Worm (Caenorhabditis elegans) whole organism, L1 larva: Measurements from ENCODE around the gene rpl-21.

Experiments
- C34B4.2 ChIP-seq: sonication (generic microtip); optimal IDR thresholded peaks from 2 replicates; lab custom pipeline; 2017; ENCODE audit warnings: mild to moderate bottlenecking, missing genetic modification characterization, missing compliant biosample characterization
- F16B12.6 ChIP-seq: fragments of 150-350 bp; optimal IDR thresholded peaks from 2 replicates; lab custom pipeline; 2014; ENCODE audit warnings: missing biosample characterization, missing genetic modification characterization
- aha-1 ChIP-seq: fragments of 150-350 bp; optimal IDR thresholded peaks from 2 replicates; lab custom pipeline; 2014; ENCODE audit warnings: missing biosample characterization, missing genetic modification characterization
- aly-2 ChIP-seq: fragments of 150-350 bp; optimal IDR thresholded peaks from 2 replicates; lab custom pipeline; 2014; ENCODE audit warnings: missing biosample characterization, missing genetic modification characterization
- ama-1 ChIP-seq: fragments of 150-350 bp; optimal IDR thresholded peaks from 2 replicates; lab custom pipeline; 2014
- ceh-63 ChIP-seq: fragments of 200-800 bp; sonication (Bioruptor generic); optimal IDR thresholded peaks from 2 replicates; lab custom pipeline; 2018; ENCODE audit warnings: mild to moderate bottlenecking, missing genetic modification characterization, missing compliant biosample characterization
- ceh-90 ChIP-seq: sonication (generic microtip); optimal IDR thresholded peaks from 2 replicates; lab custom pipeline; 2016; ENCODE audit warnings: missing genetic modification characterization, missing compliant biosample characterization
- efl-3 ChIP-seq: fragments of 200-800 bp; sonication (Bioruptor generic); optimal IDR thresholded peaks from 2 replicates; lab custom pipeline; 2018; ENCODE audit warnings: mild to moderate bottlenecking, missing genetic modification characterization, missing compliant biosample characterization
- egl-13 ChIP-seq: sonication (generic microtip); optimal IDR thresholded peaks from 2 replicates; lab custom pipeline; 2016; ENCODE audit warnings: missing genotype, missing genetic modification reagents, missing genetic modification characterization, missing compliant biosample characterization
- egl-27 ChIP-seq, 2 experiments: fragments of 150-350 bp in 1 of 2; sonication (generic microtip); optimal IDR thresholded peaks; 3 replicates each; lab custom pipeline; 2017 to 2018; ENCODE audit warnings: missing biosample characterization in 2 of 2, missing genetic modification characterization in 2 of 2, missing genetic modification reagents in 2 of 2
- elt-3 ChIP-seq, 6 experiments: fragments of 150-350 bp in 1 of 6; sonication (generic microtip); optimal IDR thresholded peaks; 2 replicates each; lab custom pipeline; 2017 to 2018; ENCODE audit warnings: missing biosample characterization in 6 of 6, missing genetic modification characterization in 6 of 6, inconsistent platforms in 1 of 6
- fkh-10 ChIP-seq: sonication (generic microtip); optimal IDR thresholded peaks from 2 replicates; lab custom pipeline; 2017; ENCODE audit warnings: missing biosample characterization, missing genetic modification reagents, missing genetic modification characterization
- fkh-8 ChIP-seq: sonication (generic microtip); optimal IDR thresholded peaks from 2 replicates; lab custom pipeline; 2016; ENCODE audit warnings: mild to moderate bottlenecking, missing genetic modification characterization, missing compliant biosample characterization
- fos-1 ChIP-seq: fragments of 150-350 bp; optimal IDR thresholded peaks from 2 replicates; lab custom pipeline; 2014; ENCODE audit warnings: missing biosample characterization, missing genetic modification characterization
- hlh-17 ChIP-seq: fragments of 200-800 bp; sonication (Bioruptor generic); optimal IDR thresholded peaks from 2 replicates; lab custom pipeline; 2018; ENCODE audit warnings: missing genetic modification characterization, mild to moderate bottlenecking, missing compliant biosample characterization, moderate library complexity, borderline replicate concordance
- hlh-4 ChIP-seq: sonication (generic microtip); optimal IDR thresholded peaks from 2 replicates; lab custom pipeline; 2016; ENCODE audit warnings: mild to moderate bottlenecking, missing genetic modification characterization, missing compliant biosample characterization
- isw-1 ChIP-seq: fragments of 200-800 bp; sonication (Bioruptor generic); IDR thresholded peaks from 2 replicates; pipeline ENCODE4 v1.3.6; 2022; ENCODE audit warnings: missing genetic modification characterization, missing compliant biosample characterization
- lin-13 ChIP-seq: fragments of 150-350 bp; optimal IDR thresholded peaks from 2 replicates; lab custom pipeline; 2014; ENCODE audit warnings: missing biosample characterization, missing genetic modification reagents, missing genetic modification characterization
- lin-35 ChIP-seq, 2 experiments: fragments of 150-350 bp; optimal IDR thresholded peaks; 2 replicates each; lab custom pipeline; 2014; ENCODE audit warnings: missing biosample characterization in 2 of 2, missing genetic modification characterization in 2 of 2, missing genetic modification reagents in 2 of 2
- lin-39 ChIP-seq: fragments of 150-350 bp; optimal IDR thresholded peaks from 2 replicates; lab custom pipeline; 2014; ENCODE audit warnings: missing biosample characterization, missing genetic modification reagents, missing genetic modification characterization
- lsy-2 ChIP-seq, 2 experiments: fragments of 150-350 bp; optimal IDR thresholded peaks; 2 replicates each; lab custom pipeline; 2014; ENCODE audit warnings: missing biosample characterization in 2 of 2, missing genetic modification characterization in 2 of 2
- mdl-1 ChIP-seq, 2 experiments: fragments of 150-350 bp; optimal IDR thresholded peaks; 2 replicates each; lab custom pipeline; 2014 to 2017; ENCODE audit warnings: missing biosample characterization in 2 of 2, missing genetic modification characterization in 2 of 2, inconsistent platforms in 1 of 2
- mef-2 ChIP-seq: fragments of 150-350 bp; optimal IDR thresholded peaks from 2 replicates; lab custom pipeline; 2014; ENCODE audit warnings: missing biosample characterization, missing genetic modification characterization
- nhr-19 ChIP-seq: fragments of 200-800 bp; sonication (Bioruptor generic); conservative IDR thresholded peaks from 2 replicates; pipeline ENCODE4 v1.3.6; 2022; ENCODE audit warnings: missing genetic modification characterization, missing compliant biosample characterization
- nhr-20 ChIP-seq: sonication (generic microtip); optimal IDR thresholded peaks from 2 replicates; lab custom pipeline; 2016; ENCODE audit warnings: mild to moderate bottlenecking, missing genetic modification characterization, missing compliant biosample characterization
- nhr-237 ChIP-seq: fragments of 150-350 bp; optimal IDR thresholded peaks from 2 replicates; lab custom pipeline; 2014; ENCODE audit warnings: missing biosample characterization, missing genetic modification characterization
- nhr-77 ChIP-seq: fragments of 150-350 bp; optimal IDR thresholded peaks from 2 replicates; lab custom pipeline; 2014; ENCODE audit warnings: missing biosample characterization, missing genetic modification characterization
- nhr-85 ChIP-seq: sonication (generic microtip); peaks from one replicate; lab custom pipeline; 2016; ENCODE audit warnings: missing genetic modification characterization, inconsistent platforms, missing compliant biosample characterization
- nhr-90 ChIP-seq: sonication (generic microtip); optimal IDR thresholded peaks from 2 replicates; lab custom pipeline; 2016; ENCODE audit warnings: mild to moderate bottlenecking, missing genetic modification characterization, missing compliant biosample characterization; ENCODE audit not compliant: poor library complexity
- pag-3 ChIP-seq: sonication (generic microtip); optimal IDR thresholded peaks from 2 replicates; lab custom pipeline; 2017; ENCODE audit warnings: missing genetic modification characterization, mild to moderate bottlenecking, missing compliant biosample characterization, antibody characterized with exemption, borderline replicate concordance; ENCODE audit not compliant: insufficient read depth
- pax-3 ChIP-seq: fragments of 200-800 bp; sonication (Bioruptor generic); optimal IDR thresholded peaks from 2 replicates; lab custom pipeline; 2018; ENCODE audit warnings: mild to moderate bottlenecking, missing genetic modification characterization, moderate library complexity, missing compliant biosample characterization
- pqm-1 ChIP-seq: sonication (generic microtip); optimal IDR thresholded peaks from 3 replicates; lab custom pipeline; 2017; ENCODE audit warnings: missing biosample characterization, missing genetic modification characterization
- rnt-1 ChIP-seq: sonication (generic microtip); optimal IDR thresholded peaks from 2 replicates; lab custom pipeline; 2016; ENCODE audit warnings: mild to moderate bottlenecking, missing genetic modification characterization, moderate library complexity, missing compliant biosample characterization
- sup-37 ChIP-seq: fragments of 200-800 bp; sonication (Bioruptor generic); optimal IDR thresholded peaks from 2 replicates; lab custom pipeline; 2018; ENCODE audit warnings: mild to moderate bottlenecking, missing genetic modification characterization, missing compliant biosample characterization
- swsn-7 ChIP-seq: sonication (generic microtip); optimal IDR thresholded peaks from 2 replicates; lab custom pipeline; 2016; ENCODE audit warnings: missing genetic modification characterization, missing compliant biosample characterization
- tbx-2 ChIP-seq: sonication (generic microtip); optimal IDR thresholded peaks from 2 replicates; lab custom pipeline; 2016; ENCODE audit warnings: missing genetic modification characterization, missing compliant biosample characterization
- unc-30 ChIP-seq: sonication (generic microtip); optimal IDR thresholded peaks from 2 replicates; lab custom pipeline; 2017; ENCODE audit warnings: missing biosample characterization, missing genetic modification characterization
- unc-86 ChIP-seq: sonication (generic microtip); optimal IDR thresholded peaks from 2 replicates; lab custom pipeline; 2016; ENCODE audit warnings: missing genetic modification characterization, missing compliant biosample characterization
- unc-98 ChIP-seq: fragments of 200-800 bp; sonication (Bioruptor generic); IDR thresholded peaks from 2 replicates; pipeline ENCODE4 v1.3.6; 2022; ENCODE audit warnings: missing genetic modification characterization, missing compliant biosample characterization
- vab-15 ChIP-seq: sonication (generic microtip); optimal IDR thresholded peaks from 2 replicates; lab custom pipeline; 2017; ENCODE audit warnings: missing genotype, mild to moderate bottlenecking, missing genetic modification characterization, missing compliant biosample characterization
- zip-4 ChIP-seq: fragments of 200-800 bp; sonication (Bioruptor generic); optimal IDR thresholded peaks from 2 replicates; lab custom pipeline; 2018; ENCODE audit warnings: mild to moderate bottlenecking, missing genetic modification characterization, moderate library complexity, missing compliant biosample characterization
- ztf-11 ChIP-seq, 2 experiments: sonication (generic microtip); optimal IDR thresholded peaks; 2 replicates each; lab custom pipeline; 2016 to 2017; ENCODE audit warnings: missing genetic modification characterization in 2 of 2, missing biosample characterization in 1 of 2, missing compliant biosample characterization in 1 of 2
- ztf-4 ChIP-seq: fragments of 150-350 bp; optimal IDR thresholded peaks from 2 replicates; lab custom pipeline; 2014; ENCODE audit warnings: missing biosample characterization, missing genetic modification characterization

The rpl-21 gene

DNA sequence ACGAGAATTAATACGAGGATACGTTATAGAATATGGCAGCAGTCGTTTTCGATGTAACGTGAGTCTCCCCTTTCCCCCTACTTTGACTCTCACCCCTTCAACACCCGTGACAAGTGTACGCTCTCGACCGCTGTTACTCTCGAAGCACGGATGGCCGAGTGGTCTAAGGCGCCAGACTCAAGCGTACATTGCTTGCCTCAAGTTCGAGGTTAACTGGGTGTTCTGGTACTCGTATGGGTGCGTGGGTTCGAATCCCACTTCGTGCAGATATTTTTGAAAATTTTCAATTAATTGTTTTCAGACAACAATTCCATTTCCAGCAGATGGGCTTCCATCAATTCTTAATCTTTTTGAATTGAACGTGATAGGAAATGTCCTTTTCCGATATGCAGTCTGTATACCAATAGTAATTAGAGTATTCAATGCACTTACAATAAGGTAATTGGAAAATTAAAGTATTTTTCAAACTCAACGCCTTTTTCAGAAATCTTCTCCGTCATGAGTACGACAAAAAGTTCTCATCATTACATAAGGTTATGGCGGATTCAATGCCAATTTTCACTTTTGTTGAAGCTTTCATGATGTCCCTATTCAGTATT is 20.5 kb downstream of the rpl-21 start (continued):
- no peak for TF ChIP-seq nhr-237 (tag; lab: Kevin White, UChicago)
- peak; percentile 78 for TF ChIP-seq nhr-85 (tag; lab: Kevin White, UChicago)
- TF ChIP-seq pax-3 (tag; lab: Kevin White, UChicago): peak; percentile 55
- no peak for TF ChIP-seq pqm-1 (tag; lab: Kevin White, UChicago)
- peak; percentile 67 for TF ChIP-seq tbx-2
- TF ChIP-seq hlh-4 (tag; lab: Kevin White, UChicago): no peak
- TF ChIP-seq lsy-2 (tag; optimal IDR thresholded peaks at IDR 0.05; lab: Kevin White, UChicago): peak; percentile 70 to 89
- TF ChIP-seq vab-15 (tag; lab: Kevin White, UChicago): peak; percentile 55
- no peak for TF ChIP-seq unc-30 (tag; lab: Kevin White, UChicago)
- peak; percentile 60 for TF ChIP-seq fkh-10
- TF ChIP-seq nhr-77 (tag; lab: Kevin White, UChicago): peak; percentile 58
- TF ChIP-seq unc-86: peak; percentile 61
- TF ChIP-seq egl-27 (tag; optimal IDR thresholded peaks at IDR 0.05; lab: Kevin White, UChicago): peak in 1 of 2 experiments; percentile 9
- no peak for TF ChIP-seq pag-3 (tag; lab: Kevin White, UChicago)
- TF ChIP-seq mef-2 (tag; lab: Kevin White, UChicago): no peak
- no peak for TF ChIP-seq C34B4.2 (tag; lab: Kevin White, UChicago)
- peak; percentile 74 for TF ChIP-seq nhr-19 (GFP tag; lab: Robert Waterston, UW)
- peak; percentile 29; the same call in 1 of the 2 replicates for TF ChIP-seq isw-1 (GFP tag; lab: Robert Waterston, UW)
- peak; percentile 68 for TF ChIP-seq nhr-90 (tag; lab: Kevin White, UChicago)
- TF ChIP-seq ama-1 (lab: Kevin White, UChicago): no peak
- TF ChIP-seq sup-37 (GFP tag; lab: Kevin White, UChicago): peak; percentile 31
- peak in 2 of 6 experiments; percentile 22 to 24 for TF ChIP-seq elt-3 (tag; optimal IDR thresholded peaks at IDR 0.05; lab: Kevin White, UChicago)
- no peak for TF ChIP-seq ceh-63 (GFP tag; lab: Kevin White, UChicago)
- no peak for TF ChIP-seq efl-3 (GFP tag; lab: Kevin White, UChicago)
- peak; percentile 63 for TF ChIP-seq aly-2 (tag; lab: Kevin White, UChicago)
- peak; percentile 37 for TF ChIP-seq fos-1 (tag; lab: Kevin White, UChicago)
- peak in 1 of 2 experiments; percentile 80 for TF ChIP-seq mdl-1 (tag; optimal IDR thresholded peaks at IDR 0.05; lab: Kevin White, UChicago)
- peak; percentile 78 for TF ChIP-seq nhr-20 (tag; lab: Kevin White, UChicago)
- TF ChIP-seq unc-98 (GFP tag; lab: Robert Waterston, UW): no peak
- no peak for TF ChIP-seq lin-39 (tag; lab: Kevin White, UChicago)
- TF ChIP-seq fkh-8 (tag; lab: Kevin White, UChicago): peak; percentile 80
- TF ChIP-seq ztf-4 (tag; lab: Kevin White, UChicago): no peak
- TF ChIP-seq swsn-7 (tag; lab: Kevin White, UChicago): peak; percentile 79

- TF ChIP-seq lin-13 (no peak), zip-4 (no peak), ztf-11 (tag; optimal IDR thresholded peaks at IDR 0.05; lab: Kevin White, UChicago) (no peak), ceh-90 (tag; lab: Kevin White, UChicago) (no peak), F16B12.6 (no peak), aly-2 (tag; lab: Kevin White, UChicago) (no peak), lin-35 (GFP tag; optimal IDR thresholded peaks at IDR 0.05; lab: Kevin White, UChicago) (no peak), egl-13 (tag; lab: Kevin White, UChicago) (no peak), aha-1 (tag; lab: Kevin White, UChicago) (no peak), rnt-1 (tag; lab: Kevin White, UChicago) (no peak), unc-86 (no peak), hlh-17 (GFP tag; lab: Kevin White, UChicago) (no peak)
Measured at ce11 chrIII:8108490-8108889, 21.5 kb downstream of the rpl-21 start, which contains the start of gene C14B9.3. Gene C14B9.3 (plus strand): TSS chrIII:8108790.
